Worm (Caenorhabditis elegans): Measurements from ENCODE around the gene srh-284.

- no peak for TF ChIP-seq nhr-25 (tag; optimal IDR thresholded peaks at IDR 0.05)
- no peak for TF ChIP-seq snpc-4 (tag; optimal IDR thresholded peaks at IDR 0.05)
- TF ChIP-seq lin-39 (tag; optimal IDR thresholded peaks at IDR 0.05), result no peak
- TF ChIP-seq nhr-6 (tag; optimal IDR thresholded peaks at IDR 0.05), result no peak
- no peak for TF ChIP-seq aly-2 (tag; optimal IDR thresholded peaks at IDR 0.05)
- peak; percentile 50 for TF ChIP-seq fos-1 (tag; optimal IDR thresholded peaks at IDR 0.05)
- TF ChIP-seq blmp-1 (tag; optimal IDR thresholded peaks at IDR 0.05; ENCODE audit: insufficient read depth), result no peak
- no peak for TF ChIP-seq lsy-2 (tag; optimal IDR thresholded peaks at IDR 0.05)
- no peak for TF ChIP-seq elt-1 (tag; optimal IDR thresholded peaks at IDR 0.05)
- TF ChIP-seq unc-39 (tag; optimal IDR thresholded peaks at IDR 0.05), result no peak
- TF ChIP-seq lin-11 (tag; optimal IDR thresholded peaks at IDR 0.05), result no peak
These were observed 12.9 kb downstream of the srh-284 start for ce11 chrV:17780285-17780684.
